Fruit fly (Drosophila melanogaster) whole organism: Measurements from ENCODE around the gene Amacr.

ENCODE experiments used
- CG8478 ChIP-seq: fragments of >200 bp; optimal IDR thresholded peaks from 2 replicates; lab custom pipeline; 2018; ENCODE audit warnings: inconsistent platforms
- Dll ChIP-seq: fragments of >200 bp; optimal IDR thresholded peaks from 2 replicates; lab custom pipeline; 2017
- EcR ChIP-seq, 2 experiments: fragments of >200 bp; optimal IDR thresholded peaks; 2 replicates each; lab custom pipeline; 2017; ENCODE audit warnings: missing biosample characterization in 2 of 2, missing genetic modification characterization in 2 of 2, missing genetic modification reagents in 2 of 2
- pan ChIP-seq: fragments of >200 bp; optimal IDR thresholded peaks from 2 replicates; lab custom pipeline; 2017
- psq ChIP-seq: fragments of >200 bp; optimal IDR thresholded peaks from 2 replicates; lab custom pipeline; 2017
- usp ChIP-seq: fragments of >200 bp; optimal IDR thresholded peaks from 2 replicates; lab custom pipeline; 2017; ENCODE audit warnings: missing biosample characterization, missing genetic modification characterization, mixed read lengths

dm6 chr2L:20730182-20730581 lies 22.0 kb downstream of the Amacr start, which contains the start of gene CarT:
- TF ChIP-seq pan (lab: Kevin White, UChicago) (no peak), usp (no peak), Dll (lab: Kevin White, UChicago) (no peak), psq (no peak), CG8478 (no peak), EcR (GFP tag; optimal IDR thresholded peaks at IDR 0.05; lab: Kevin White, UChicago) (no peak)
